Fruit fly (Drosophila melanogaster) whole organism, embryonic: Measurements from ENCODE around the gene CG6000.

ENCODE experiments used
- Ada2b ChIP-seq: fragments of 200-800 bp; sonication (Bioruptor generic); IDR thresholded peaks from 2 replicates; pipeline ENCODE4 v1.3.6; 2022; ENCODE audit warnings: missing biosample characterization, missing genetic modification characterization
- Bteb2 ChIP-seq: fragments of 200-800 bp; sonication (Bioruptor generic); optimal IDR thresholded peaks from 2 replicates; lab custom pipeline; 2016; ENCODE audit warnings: missing biosample characterization, missing genetic modification characterization
- CG12071 ChIP-seq: fragments of 200-800 bp; sonication (Bioruptor generic); optimal IDR thresholded peaks from 3 replicates; lab custom pipeline; 2018; ENCODE audit warnings: missing biosample characterization, mild to moderate bottlenecking, missing genetic modification characterization
- CG12219 ChIP-seq: fragments of 200-800 bp; sonication (Bioruptor generic); optimal IDR thresholded peaks from 3 replicates; lab custom pipeline; 2018; ENCODE audit warnings: missing biosample characterization, mild to moderate bottlenecking, missing genetic modification characterization
- CG12299 ChIP-seq: fragments of 200-800 bp; sonication (Bioruptor generic); optimal IDR thresholded peaks from 2 replicates; lab custom pipeline; 2018; ENCODE audit warnings: missing biosample characterization, mild to moderate bottlenecking, missing genetic modification characterization
- CG12659 ChIP-seq: fragments of 200-800 bp; sonication (Bioruptor generic); optimal IDR thresholded peaks from 3 replicates; lab custom pipeline; 2017; ENCODE audit warnings: mild to moderate bottlenecking, missing biosample characterization, missing genetic modification reagents, missing genetic modification characterization
- CG15011 ChIP-seq: fragments of 200-800 bp; sonication (Bioruptor generic); optimal IDR thresholded peaks from 3 replicates; lab custom pipeline; 2018; ENCODE audit warnings: missing biosample characterization, mild to moderate bottlenecking, missing genetic modification characterization
- CG1602 ChIP-seq: fragments of 200-800 bp; sonication (Bioruptor generic); optimal IDR thresholded peaks from 3 replicates; lab custom pipeline; 2016; ENCODE audit warnings: missing biosample characterization, missing genetic modification characterization
- CG1647 ChIP-seq: fragments of 200-800 bp; sonication (Bioruptor generic); optimal IDR thresholded peaks from 3 replicates; lab custom pipeline; 2016; ENCODE audit warnings: missing biosample characterization, missing genetic modification characterization
- CG2129 ChIP-seq: fragments of 200-800 bp; sonication (Bioruptor generic); IDR thresholded peaks from 2 replicates; pipeline ENCODE4 v1.3.6; 2022; ENCODE audit warnings: missing biosample characterization, missing genetic modification characterization; ENCODE audit not compliant: partially characterized antibody
- CG2202 ChIP-seq: fragments of 200-800 bp; sonication (Bioruptor generic); optimal IDR thresholded peaks from 2 replicates; lab custom pipeline; 2018; ENCODE audit warnings: missing biosample characterization, mild to moderate bottlenecking, missing genetic modification characterization
- CG2678 ChIP-seq: fragments of 200-800 bp; sonication (Bioruptor generic); optimal IDR thresholded peaks from 3 replicates; lab custom pipeline; 2019; ENCODE audit warnings: missing biosample characterization, mild to moderate bottlenecking, missing genetic modification characterization, moderate library complexity
- CG6254 ChIP-seq: fragments of 200-800 bp; sonication (Bioruptor generic); optimal IDR thresholded peaks from 3 replicates; lab custom pipeline; 2017; ENCODE audit warnings: mild to moderate bottlenecking, missing biosample characterization, missing genetic modification reagents, missing genetic modification characterization
- CG8478 ChIP-seq: fragments of >200 bp; optimal IDR thresholded peaks from 2 replicates; lab custom pipeline; 2018
- Eip74EF ChIP-seq, 2 experiments: fragments of 200-800 bp in 1 of 2; fragments of >200 bp in 1 of 2; sonication (Bioruptor generic) in 1 of 2; optimal IDR thresholded peaks; 2 replicates each; lab custom pipeline; 2017 to 2019; ENCODE audit warnings: missing biosample characterization in 2 of 2, missing genetic modification characterization in 2 of 2, mild to moderate bottlenecking in 1 of 2, moderate library complexity in 1 of 2
- Hand ChIP-seq: fragments of 200-800 bp; sonication (Bioruptor generic); optimal IDR thresholded peaks from 2 replicates; lab custom pipeline; 2017; ENCODE audit warnings: mild to moderate bottlenecking, missing biosample characterization, missing genetic modification reagents, missing genetic modification characterization
- Jarid2 ChIP-seq: fragments of 200-800 bp; sonication (Bioruptor generic); optimal IDR thresholded peaks from 3 replicates; lab custom pipeline; 2017; ENCODE audit warnings: mild to moderate bottlenecking, missing biosample characterization, missing genetic modification reagents, missing genetic modification characterization
- Lhr ChIP-seq: fragments of 200-800 bp; sonication (Bioruptor generic); optimal IDR thresholded peaks from 3 replicates; lab custom pipeline; 2017; ENCODE audit warnings: mild to moderate bottlenecking, missing biosample characterization, missing genetic modification reagents, missing genetic modification characterization
- MTF-1 ChIP-seq: fragments of 200-800 bp; sonication (Bioruptor generic); optimal IDR thresholded peaks from 2 replicates; lab custom pipeline; 2018; ENCODE audit warnings: missing biosample characterization, mild to moderate bottlenecking, missing genetic modification characterization, borderline replicate concordance
- NfI ChIP-seq: fragments of 200-800 bp; sonication (Bioruptor generic); optimal IDR thresholded peaks from 3 replicates; lab custom pipeline; 2018; ENCODE audit warnings: missing biosample characterization, mild to moderate bottlenecking, missing genetic modification characterization, moderate library complexity
- Xrp1 ChIP-seq: fragments of 200-800 bp; sonication (Bioruptor generic); IDR thresholded peaks from 2 replicates; pipeline ENCODE4 v1.3.6; 2022; ENCODE audit warnings: missing biosample characterization, missing genetic modification characterization
- ap ChIP-seq: fragments of 200-800 bp; sonication (Bioruptor generic); IDR thresholded peaks from 2 replicates; pipeline ENCODE4 v1.3.6; 2022; ENCODE audit warnings: missing biosample characterization, missing genetic modification characterization
- btn ChIP-seq: fragments of 200-800 bp; sonication (Bioruptor generic); optimal IDR thresholded peaks from 2 replicates; lab custom pipeline; 2016; ENCODE audit warnings: missing biosample characterization, missing genetic modification characterization
- cato ChIP-seq: fragments of 200-800 bp; sonication (Bioruptor generic); optimal IDR thresholded peaks from 2 replicates; lab custom pipeline; 2016; ENCODE audit warnings: missing biosample characterization, missing genetic modification characterization, borderline replicate concordance
- ci ChIP-seq: fragments of 200-800 bp; sonication (Bioruptor generic); IDR thresholded peaks from 3 replicates; pipeline ENCODE4 v1.3.6; 2022; ENCODE audit warnings: missing biosample characterization, missing genetic modification characterization
- corto ChIP-seq: fragments of 200-800 bp; sonication (Bioruptor generic); optimal IDR thresholded peaks from 2 replicates; lab custom pipeline; 2016; ENCODE audit warnings: missing biosample characterization, mild to moderate bottlenecking, missing genetic modification characterization, moderate library complexity
- crol ChIP-seq: fragments of 200-800 bp; sonication (Bioruptor generic); IDR thresholded peaks from 2 replicates; pipeline ENCODE4 v1.3.6; 2022; ENCODE audit warnings: missing biosample characterization, missing genetic modification characterization
- cwo ChIP-seq: fragments of 200-800 bp; sonication (Bioruptor generic); optimal IDR thresholded peaks from 3 replicates; lab custom pipeline; 2017; ENCODE audit warnings: missing biosample characterization, missing genetic modification characterization, mild to moderate bottlenecking, moderate library complexity, missing genetic modification reagents
- dati ChIP-seq: fragments of 200-800 bp; sonication (Bioruptor generic); IDR thresholded peaks from 2 replicates; pipeline ENCODE4 v1.3.6; 2022; ENCODE audit warnings: missing biosample characterization, missing genetic modification characterization
- dimm ChIP-seq: fragments of 200-800 bp; sonication (Bioruptor generic); IDR thresholded peaks from 2 replicates; pipeline ENCODE4 v1.3.6; 2022; ENCODE audit warnings: missing biosample characterization, missing genetic modification characterization
- dm ChIP-seq: fragments of 200-800 bp; sonication (Bioruptor generic); optimal IDR thresholded peaks from 3 replicates; lab custom pipeline; 2016; ENCODE audit warnings: missing biosample characterization, missing genetic modification characterization
- dysf ChIP-seq: fragments of 200-800 bp; sonication (Bioruptor generic); IDR thresholded peaks from 3 replicates; pipeline ENCODE4 v1.3.6; 2022; ENCODE audit warnings: missing biosample characterization, missing genetic modification characterization
- fu2 ChIP-seq: fragments of 200-800 bp; sonication (Bioruptor generic); optimal IDR thresholded peaks from 2 replicates; lab custom pipeline; 2016; ENCODE audit warnings: missing biosample characterization, missing genetic modification characterization
- gcm ChIP-seq: fragments of 200-800 bp; sonication (Bioruptor generic); optimal IDR thresholded peaks from 2 replicates; lab custom pipeline; 2019; ENCODE audit warnings: missing biosample characterization, mild to moderate bottlenecking, missing genetic modification characterization, moderate library complexity
- gfzf ChIP-seq: fragments of 200-800 bp; sonication (Bioruptor generic); optimal IDR thresholded peaks from 2 replicates; lab custom pipeline; 2016; ENCODE audit warnings: missing biosample characterization, mild to moderate bottlenecking, missing genetic modification characterization, moderate library complexity
- gro ChIP-seq: fragments of 200-800 bp; sonication (Bioruptor generic); optimal IDR thresholded peaks from 2 replicates; lab custom pipeline; 2016; ENCODE audit warnings: missing biosample characterization, missing genetic modification characterization
- h ChIP-seq: fragments of >200 bp; optimal IDR thresholded peaks from 2 replicates; lab custom pipeline; 2017
- ind ChIP-seq: fragments of 200-800 bp; sonication (Bioruptor generic); optimal IDR thresholded peaks from 3 replicates; lab custom pipeline; 2016; ENCODE audit warnings: missing biosample characterization, missing genetic modification characterization
- kni ChIP-seq: fragments of 200-800 bp; sonication (Bioruptor generic); optimal IDR thresholded peaks from 3 replicates; lab custom pipeline; 2017; ENCODE audit warnings: mild to moderate bottlenecking, missing biosample characterization, missing genetic modification reagents, missing genetic modification characterization
- nau ChIP-seq: fragments of 200-800 bp; sonication (Bioruptor generic); optimal IDR thresholded peaks from 3 replicates; lab custom pipeline; 2017; ENCODE audit warnings: missing biosample characterization, mild to moderate bottlenecking, missing genetic modification characterization, missing genetic modification reagents
- nom ChIP-seq: fragments of 200-800 bp; sonication (Bioruptor generic); optimal IDR thresholded peaks from 2 replicates; lab custom pipeline; 2017; ENCODE audit warnings: missing biosample characterization, missing genetic modification characterization, mild to moderate bottlenecking, moderate library complexity, missing genetic modification reagents
- org-1 ChIP-seq: fragments of 200-800 bp; sonication (Bioruptor generic); optimal IDR thresholded peaks from 2 replicates; lab custom pipeline; 2017; ENCODE audit warnings: missing biosample characterization, missing genetic modification characterization
- peb ChIP-seq: fragments of 200-800 bp; sonication (Bioruptor generic); IDR thresholded peaks from 2 replicates; pipeline ENCODE4 v1.3.6; 2022; ENCODE audit warnings: missing biosample characterization, missing genetic modification characterization
- pita ChIP-seq: fragments of 200-800 bp; sonication (Bioruptor generic); optimal IDR thresholded peaks from 2 replicates; lab custom pipeline; 2017; ENCODE audit warnings: missing biosample characterization, mild to moderate bottlenecking, missing genetic modification characterization
- row ChIP-seq: fragments of 200-800 bp; sonication (Bioruptor generic); IDR thresholded peaks from 3 replicates; pipeline ENCODE4 v1.3.6; 2022; ENCODE audit warnings: missing biosample characterization, missing genetic modification characterization
- sd ChIP-seq: fragments of 200-800 bp; sonication (Bioruptor generic); optimal IDR thresholded peaks from 3 replicates; lab custom pipeline; 2018; ENCODE audit warnings: missing biosample characterization, mild to moderate bottlenecking, missing genetic modification characterization, moderate library complexity
- seq ChIP-seq: fragments of 200-800 bp; sonication (Bioruptor generic); IDR thresholded peaks from 2 replicates; pipeline ENCODE4 v1.3.6; 2022; ENCODE audit warnings: missing biosample characterization, missing genetic modification characterization
- shn ChIP-seq: fragments of 200-800 bp; sonication (Bioruptor generic); optimal IDR thresholded peaks from 3 replicates; lab custom pipeline; 2016; ENCODE audit warnings: missing biosample characterization, missing genetic modification characterization
- sug ChIP-seq: fragments of 200-800 bp; optimal IDR thresholded peaks from 2 replicates; lab custom pipeline; 2019; ENCODE audit warnings: missing biosample characterization, mild to moderate bottlenecking, missing genetic modification characterization, moderate library complexity
- ttk ChIP-seq: fragments of 200-800 bp; sonication (Bioruptor generic); IDR thresholded peaks from 2 replicates; pipeline ENCODE4 v2.1.2; 2022; ENCODE audit warnings: missing biosample characterization, missing genetic modification characterization
- vfl ChIP-seq: fragments of 200-800 bp; sonication (Bioruptor generic); optimal IDR thresholded peaks from 2 replicates; lab custom pipeline; 2016; ENCODE audit warnings: missing biosample characterization, missing genetic modification characterization
- wdn ChIP-seq: fragments of 200-800 bp; sonication (Bioruptor generic); IDR thresholded peaks from 2 replicates; pipeline ENCODE4 v1.3.6; 2022; ENCODE audit warnings: missing biosample characterization, missing genetic modification characterization

Gene CG6000

DNA sequence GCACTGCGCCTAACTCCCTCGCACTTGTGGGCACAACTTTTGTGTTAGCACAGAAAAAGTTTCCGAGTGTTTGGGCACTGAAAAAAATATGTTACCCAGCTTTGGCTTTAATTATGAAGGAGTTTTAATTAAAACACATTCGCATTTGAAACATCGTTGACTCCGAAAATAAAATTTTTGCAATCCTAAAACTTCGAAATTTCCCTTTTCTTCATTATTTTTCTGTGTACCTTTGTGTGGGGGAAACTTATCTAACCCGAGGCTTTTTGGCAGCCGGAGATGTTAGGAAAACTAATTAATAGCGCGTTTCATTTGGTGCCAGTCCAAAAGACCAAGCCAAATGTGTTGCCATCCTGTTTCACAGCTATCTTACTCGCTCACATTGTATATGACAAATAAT, 37.5 kb downstream of the CG6000 start (continued):
- TF ChIP-seq gcm (no peak), Xrp1 (GFP tag; lab: Robert Waterston, UW) (0 out of 2 replicates have a peak, but pooled peaks have one; percentile 20), kni (GFP tag; lab: Kevin White, UChicago) (no peak), ind (GFP tag; lab: Kevin White, UChicago) (peak; percentile 8), CG8478 (lab: Kevin White, UChicago) (no peak), cato (GFP tag; lab: Kevin White, UChicago) (no peak), CG2202 (tag; lab: Kevin White, UChicago) (no peak), CG6254 (no peak), ap (GFP tag; lab: Robert Waterston, UW) (no peak), CG2129 (no peak), gfzf (GFP tag; lab: Kevin White, UChicago) (no peak), nau (no peak), ttk (GFP tag; lab: Robert Waterston, UW) (no peak; the same call in 1 of the 2 replicates), CG12071 (GFP tag; lab: Kevin White, UChicago) (no peak), CG12659 (GFP tag; lab: Kevin White, UChicago) (no peak), btn (GFP tag; lab: Kevin White, UChicago) (no peak), CG12219 (GFP tag; lab: Kevin White, UChicago) (no peak), CG1647 (GFP tag; lab: Kevin White, UChicago) (no peak), cwo (peak; percentile 14), Lhr (GFP tag; lab: Kevin White, UChicago) (no peak), CG15011 (GFP tag; lab: Kevin White, UChicago) (no peak), dati (no peak), org-1 (GFP tag; lab: Kevin White, UChicago) (no peak), dysf (GFP tag; lab: Robert Waterston, UW) (0 out of 3 replicates have a peak, but pooled peaks have one; percentile 12), peb (GFP tag; lab: Robert Waterston, UW) (0 out of 2 replicates have a peak, but pooled peaks have one; percentile 17), Jarid2 (GFP tag; lab: Kevin White, UChicago) (no peak), sd (no peak), seq (no peak), gro (GFP tag; lab: Kevin White, UChicago) (no peak), CG12299 (tag; lab: Kevin White, UChicago) (no peak), NfI (no peak), corto (GFP tag; lab: Kevin White, UChicago) (no peak), Bteb2 (GFP tag; lab: Kevin White, UChicago) (no peak), shn (GFP tag; lab: Kevin White, UChicago) (no peak), CG2678 (tag; lab: Kevin White, UChicago) (peak; percentile 48), crol (no peak), vfl (GFP tag; lab: Kevin White, UChicago) (no peak), fu2 (no peak), Hand (GFP tag; lab: Kevin White, UChicago) (peak; percentile 31), row (GFP tag; lab: Robert Waterston, UW) (peak; percentile 59; the same call in 2 of the 3 replicates), ci (no peak), dimm (GFP tag; lab: Robert Waterston, UW) (no peak), wdn (GFP tag; lab: Robert Waterston, UW) (no peak), Ada2b (GFP tag; lab: Robert Waterston, UW) (no peak), Eip74EF (GFP tag; optimal IDR thresholded peaks at IDR 0.05; lab: Kevin White, UChicago) (no peak), MTF-1 (GFP tag; lab: Kevin White, UChicago) (no peak), h (lab: Kevin White, UChicago) (no peak), dm (GFP tag; lab: Kevin White, UChicago) (no peak), CG1602 (GFP tag; lab: Kevin White, UChicago) (no peak), pita (GFP tag; lab: Kevin White, UChicago) (no peak), sug (no peak), nom (GFP tag; lab: Kevin White, UChicago) (no peak)
